Worm (Caenorhabditis elegans) whole organism, late embryonic: ENCODE data around the gene srab-11.
"Not testable (repeated sequence)": the region's sequence is repeated elsewhere in the genome, so short reads cannot be mapped to it uniquely, and the experiment has no call there.

ENCODE experiments used
- ceh-9 ChIP-seq: sonication (generic microtip); optimal IDR thresholded peaks from 2 replicates; lab custom pipeline; 2016; ENCODE audit warnings: mild to moderate bottlenecking, missing genetic modification characterization, inconsistent platforms, missing compliant biosample characterization
- elt-2 ChIP-seq: sonication (generic microtip); optimal IDR thresholded peaks from 2 replicates; lab custom pipeline; 2016; ENCODE audit warnings: missing genetic modification reagents, missing genetic modification characterization, missing compliant biosample characterization
- hlh-13 ChIP-seq: fragments of 200-800 bp; sonication (Bioruptor generic); optimal IDR thresholded peaks from 2 replicates; lab custom pipeline; 2018; ENCODE audit warnings: mild to moderate bottlenecking, missing genetic modification characterization, missing compliant biosample characterization
- hlh-6 ChIP-seq: sonication (generic microtip); optimal IDR thresholded peaks from 2 replicates; lab custom pipeline; 2016; ENCODE audit warnings: missing genotype, missing genetic modification characterization, missing compliant biosample characterization

DNA sequence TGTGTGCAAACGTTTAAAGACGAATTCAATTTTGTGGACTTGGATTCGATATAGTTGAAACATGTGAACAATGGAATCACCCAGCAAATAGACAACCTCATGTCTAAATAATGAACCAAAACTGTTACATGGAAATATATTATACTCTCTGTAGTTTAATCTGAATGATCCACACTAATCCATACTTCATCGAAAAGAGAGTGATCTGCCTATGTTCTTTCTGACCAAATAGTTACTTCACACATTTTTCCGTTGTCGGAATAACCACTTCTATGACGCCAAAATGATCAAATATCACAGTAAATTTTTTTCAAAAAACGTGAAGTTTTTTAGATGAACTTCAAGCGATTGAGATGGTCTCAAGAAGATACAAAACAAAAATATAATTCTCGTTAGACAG lies 44.8 kb downstream of the srab-11 start, which contains the start of gene Y73C8C.4:
- not testable (repeated sequence) for TF ChIP-seq ceh-9; elt-2 (tag; lab: Kevin White, UChicago); hlh-13 (GFP tag; lab: Kevin White, UChicago); hlh-6
